Fruit fly (Drosophila melanogaster) whole organism, embryonic: Measurements from ENCODE around the gene rgn.

Source experiments
- Awh ChIP-seq: fragments of 200-800 bp; sonication (Bioruptor generic); IDR thresholded peaks from 2 replicates; pipeline ENCODE4, ENCODE4 v1.3.6; 2022; ENCODE audit warnings: missing biosample characterization, missing genetic modification characterization
- CG10462 ChIP-seq: fragments of 200-800 bp; sonication (Bioruptor generic); optimal IDR thresholded peaks from 2 replicates; lab custom pipeline; 2016; ENCODE audit warnings: missing biosample characterization, missing genetic modification characterization
- CG13624 ChIP-seq: fragments of 200-800 bp; sonication (Bioruptor generic); optimal IDR thresholded peaks from 2 replicates; lab custom pipeline; 2016; ENCODE audit warnings: missing biosample characterization, missing genetic modification characterization
- CG14965 ChIP-seq: fragments of 200-800 bp; sonication (Bioruptor generic); optimal IDR thresholded peaks from 2 replicates; lab custom pipeline; 2016; ENCODE audit warnings: missing biosample characterization, missing genetic modification characterization, borderline replicate concordance
- CG15601 ChIP-seq: fragments of 200-800 bp; sonication (Bioruptor generic); optimal IDR thresholded peaks from 3 replicates; lab custom pipeline; 2019; ENCODE audit warnings: missing biosample characterization, mild to moderate bottlenecking, missing genetic modification characterization, moderate library complexity
- CG2116 ChIP-seq: fragments of 200-800 bp; sonication (Bioruptor generic); optimal IDR thresholded peaks from 3 replicates; lab custom pipeline; 2018; ENCODE audit warnings: missing biosample characterization, mild to moderate bottlenecking, missing genetic modification characterization
- CG2199 ChIP-seq: fragments of 200-800 bp; sonication (Bioruptor generic); IDR thresholded peaks from 3 replicates; pipeline ENCODE4 v1.3.6; 2022; ENCODE audit warnings: missing biosample characterization, missing genetic modification characterization
- CG2678 ChIP-seq: fragments of 200-800 bp; sonication (Bioruptor generic); optimal IDR thresholded peaks from 3 replicates; lab custom pipeline; 2019; ENCODE audit warnings: missing biosample characterization, mild to moderate bottlenecking, missing genetic modification characterization, moderate library complexity
- CG6791 ChIP-seq: fragments of 200-800 bp; sonication (Bioruptor generic); IDR thresholded peaks from 3 replicates; pipeline ENCODE4 v1.3.6; 2022; ENCODE audit warnings: missing biosample characterization, missing genetic modification characterization; ENCODE audit not compliant: partially characterized antibody
- CG8281 ChIP-seq: fragments of 200-800 bp; sonication (Bioruptor generic); optimal IDR thresholded peaks from 2 replicates; lab custom pipeline; 2018; ENCODE audit warnings: missing biosample characterization, mild to moderate bottlenecking, missing genetic modification characterization, moderate library complexity
- CG8388 ChIP-seq: fragments of 200-800 bp; sonication (Bioruptor generic); optimal IDR thresholded peaks from 2 replicates; lab custom pipeline; 2019; ENCODE audit warnings: missing biosample characterization, mild to moderate bottlenecking, missing genetic modification characterization, moderate library complexity
- CG8478 ChIP-seq: fragments of >200 bp; optimal IDR thresholded peaks from 2 replicates; lab custom pipeline; 2018
- CG9609 ChIP-seq: fragments of 200-800 bp; sonication (Bioruptor generic); optimal IDR thresholded peaks from 3 replicates; lab custom pipeline; 2016; ENCODE audit warnings: missing biosample characterization, missing genetic modification characterization
- CG9932 ChIP-seq: fragments of 200-800 bp; sonication (Bioruptor generic); IDR thresholded peaks from 2 replicates; pipeline ENCODE4 v1.3.6; 2022; ENCODE audit warnings: missing biosample characterization, missing genetic modification characterization
- CHES-1-like ChIP-seq: fragments of 200-800 bp; sonication (Bioruptor generic); optimal IDR thresholded peaks from 2 replicates; lab custom pipeline; 2016; ENCODE audit warnings: missing biosample characterization, missing genetic modification characterization
- Dbx ChIP-seq: fragments of 200-800 bp; sonication (Bioruptor generic); IDR thresholded peaks from 3 replicates; pipeline ENCODE4 v1.3.6; 2022; ENCODE audit warnings: missing biosample characterization, missing genetic modification characterization
- Dp ChIP-seq: fragments of 200-800 bp; sonication (Bioruptor generic); optimal IDR thresholded peaks from 2 replicates; lab custom pipeline; 2018; ENCODE audit warnings: missing biosample characterization, mild to moderate bottlenecking, missing genetic modification characterization, moderate library complexity
- Elba2 ChIP-seq: fragments of 200-800 bp; sonication (Bioruptor generic); optimal IDR thresholded peaks from 3 replicates; lab custom pipeline; 2016; ENCODE audit warnings: missing biosample characterization, missing genetic modification characterization
- Ets97D ChIP-seq: fragments of 200-800 bp; sonication (Bioruptor generic); optimal IDR thresholded peaks from 3 replicates; lab custom pipeline; 2016; ENCODE audit warnings: missing biosample characterization, missing genetic modification characterization
- HLH54F ChIP-seq: fragments of 200-800 bp; sonication (Bioruptor generic); optimal IDR thresholded peaks from 3 replicates; lab custom pipeline; 2016; ENCODE audit warnings: missing biosample characterization, missing genetic modification characterization
- HmgD ChIP-seq: fragments of 200-800 bp; sonication (Bioruptor generic); optimal IDR thresholded peaks from 3 replicates; lab custom pipeline; 2016; ENCODE audit warnings: missing biosample characterization, missing genetic modification characterization
- Hr78 ChIP-seq, 2 experiments: fragments of 200-800 bp in 1 of 2; fragments of >200 bp in 1 of 2; sonication (Bioruptor generic) in 1 of 2; optimal IDR thresholded peaks; 2 replicates each; lab custom pipeline; 2017 to 2019; ENCODE audit warnings: missing biosample characterization in 2 of 2, missing genetic modification characterization in 2 of 2, mild to moderate bottlenecking in 1 of 2, moderate library complexity in 1 of 2
- Hsf ChIP-seq: fragments of 200-800 bp; sonication (Bioruptor generic); optimal IDR thresholded peaks from 3 replicates; lab custom pipeline; 2016; ENCODE audit warnings: missing biosample characterization, missing genetic modification characterization
- MESR4 ChIP-seq: fragments of 200-800 bp; sonication (Bioruptor generic); optimal IDR thresholded peaks from 2 replicates; lab custom pipeline; 2018; ENCODE audit warnings: missing biosample characterization, mild to moderate bottlenecking, missing genetic modification characterization, moderate library complexity
- Med ChIP-seq: fragments of 200-800 bp; sonication (Bioruptor generic); peaks from one replicate; lab custom pipeline; 2016; ENCODE audit warnings: missing biosample characterization, missing genetic modification characterization, mild to moderate bottlenecking, inconsistent platforms, moderate library complexity
- NC2α ChIP-seq: fragments of 200-800 bp; sonication (Bioruptor generic); optimal IDR thresholded peaks from 2 replicates; lab custom pipeline; 2016; ENCODE audit warnings: missing biosample characterization, missing genetic modification characterization
- Nf-YB ChIP-seq: fragments of 200-800 bp; sonication (Bioruptor generic); optimal IDR thresholded peaks from 3 replicates; lab custom pipeline; 2019; ENCODE audit warnings: missing biosample characterization, mild to moderate bottlenecking, missing genetic modification characterization, moderate library complexity
- Oaz ChIP-seq: fragments of 200-800 bp; sonication (Bioruptor generic); IDR thresholded peaks from 2 replicates; pipeline ENCODE4 v1.3.6; 2022; ENCODE audit warnings: missing biosample characterization, missing genetic modification characterization
- Stat92E ChIP-seq, 3 experiments: fragments of >200 bp in 2 of 3; fragments of 200-800 bp in 1 of 3; sonication (Bioruptor generic) in 1 of 3; optimal IDR thresholded peaks; 2 replicates each; lab custom pipeline; 2017 to 2019; ENCODE audit warnings: missing biosample characterization in 3 of 3, missing genetic modification characterization in 3 of 3, mild to moderate bottlenecking in 1 of 3, moderate library complexity in 1 of 3
- az2 ChIP-seq: fragments of 200-800 bp; sonication (Bioruptor generic); optimal IDR thresholded peaks from 3 replicates; lab custom pipeline; 2016; ENCODE audit warnings: missing biosample characterization, missing genetic modification characterization
- crol ChIP-seq: fragments of 200-800 bp; sonication (Bioruptor generic); IDR thresholded peaks from 2 replicates; pipeline ENCODE4 v1.3.6; 2022; ENCODE audit warnings: missing biosample characterization, missing genetic modification characterization
- dpn ChIP-seq, 2 experiments: fragments of 200-800 bp; sonication (Bioruptor generic); optimal IDR thresholded peaks; 3 replicates each; lab custom pipeline; 2016; ENCODE audit warnings: missing biosample characterization in 2 of 2, missing genetic modification characterization in 2 of 2
- esg ChIP-seq: fragments of 200-800 bp; sonication (Bioruptor generic); conservative IDR thresholded peaks from 2 replicates; pipeline ENCODE4 v1.3.6; 2022; ENCODE audit warnings: missing biosample characterization, missing genetic modification characterization
- fd102C ChIP-seq: fragments of 200-800 bp; sonication (Bioruptor generic); optimal IDR thresholded peaks from 2 replicates; lab custom pipeline; 2018; ENCODE audit warnings: missing biosample characterization, mild to moderate bottlenecking, missing genetic modification characterization, moderate library complexity
- her ChIP-seq: fragments of 200-800 bp; sonication (Bioruptor generic); optimal IDR thresholded peaks from 2 replicates; lab custom pipeline; 2016; ENCODE audit warnings: missing biosample characterization, missing genetic modification characterization
- hth ChIP-seq: fragments of >200 bp; optimal IDR thresholded peaks from 2 replicates; lab custom pipeline; 2017; ENCODE audit warnings: inconsistent platforms
- lbe ChIP-seq: fragments of 200-800 bp; sonication (Bioruptor generic); optimal IDR thresholded peaks from 2 replicates; lab custom pipeline; 2016; ENCODE audit warnings: missing biosample characterization, mild to moderate bottlenecking, missing genetic modification characterization
- oc ChIP-seq: fragments of 200-800 bp; sonication (Bioruptor generic); optimal IDR thresholded peaks from 2 replicates; lab custom pipeline; 2018; ENCODE audit warnings: missing biosample characterization, mild to moderate bottlenecking, missing genetic modification characterization, moderate library complexity
- sd ChIP-seq: fragments of 200-800 bp; sonication (Bioruptor generic); optimal IDR thresholded peaks from 3 replicates; lab custom pipeline; 2018; ENCODE audit warnings: missing biosample characterization, mild to moderate bottlenecking, missing genetic modification characterization, moderate library complexity
- sens ChIP-seq: fragments of 200-800 bp; sonication (Bioruptor generic); peaks from one replicate; lab custom pipeline; 2016; ENCODE audit warnings: missing biosample characterization, missing genetic modification characterization
- tin ChIP-seq: fragments of 200-800 bp; sonication (Bioruptor generic); optimal IDR thresholded peaks from 3 replicates; lab custom pipeline; 2016; ENCODE audit warnings: missing biosample characterization, missing genetic modification characterization
- tll ChIP-seq, 2 experiments: fragments of 200-800 bp in 1 of 2; fragments of >200 bp in 1 of 2; sonication (Bioruptor generic) in 1 of 2; optimal IDR thresholded peaks; 2 replicates each; lab custom pipeline; 2017 to 2019; ENCODE audit warnings: missing biosample characterization in 2 of 2, missing genetic modification characterization in 2 of 2, mild to moderate bottlenecking in 1 of 2, moderate library complexity in 1 of 2
- toy ChIP-seq: fragments of 200-800 bp; sonication (Bioruptor generic); IDR thresholded peaks from 2 replicates; pipeline ENCODE4 v1.3.6; 2022; ENCODE audit warnings: missing biosample characterization, missing genetic modification characterization
- twi ChIP-seq: fragments of 200-800 bp; optimal IDR thresholded peaks from 2 replicates; lab custom pipeline; 2019; ENCODE audit warnings: missing biosample characterization, mild to moderate bottlenecking, missing genetic modification characterization, moderate library complexity
- zen ChIP-seq: fragments of 200-800 bp; sonication (Bioruptor generic); optimal IDR thresholded peaks from 3 replicates; lab custom pipeline; 2018; ENCODE audit warnings: missing biosample characterization, mild to moderate bottlenecking, missing genetic modification characterization, moderate library complexity
- zfh2 ChIP-seq: fragments of 200-800 bp; sonication (Bioruptor generic); optimal IDR thresholded peaks from 2 replicates; lab custom pipeline; 2016; ENCODE audit warnings: missing biosample characterization, missing genetic modification characterization

Gene rgn

dm6 chr3L:21445704-21446103 is 63.4 kb downstream of the rgn start, which contains the start of gene Syx7 (continued):
- TF ChIP-seq sens (peak; percentile 81), Oaz (GFP tag; lab: Robert Waterston, UW) (no peak), Dbx (GFP tag; lab: Robert Waterston, UW) (0 out of 3 replicates have a peak, but pooled peaks have one; percentile 28), oc (tag; lab: Kevin White, UChicago) (no peak), CG6791 (GFP tag; lab: Robert Waterston, UW) (0 out of 3 replicates have a peak, but pooled peaks have one; percentile 5), CG13624 (GFP tag; lab: Kevin White, UChicago) (peak; percentile 49), Dp (GFP tag; lab: Kevin White, UChicago) (peak; percentile 100), CG9932 (GFP tag; lab: Robert Waterston, UW) (peak; percentile 39; the same call in 1 of the 2 replicates), Hsf (GFP tag; lab: Kevin White, UChicago) (peak; percentile 25), tin (GFP tag; lab: Kevin White, UChicago) (peak; percentile 32), MESR4 (GFP tag; lab: Kevin White, UChicago) (peak; percentile 82), zfh2 (GFP tag; lab: Kevin White, UChicago) (peak; percentile 25), CG15601 (tag; lab: Kevin White, UChicago) (peak; percentile 24), toy (GFP tag; lab: Robert Waterston, UW) (no peak), CG10462 (GFP tag; lab: Kevin White, UChicago) (no peak), CHES-1-like (GFP tag; lab: Kevin White, UChicago) (peak; percentile 63), crol (GFP tag; lab: Robert Waterston, UW) (no peak), az2 (no peak), CG9609 (GFP tag; lab: Kevin White, UChicago) (peak; percentile 38), sd (tag; lab: Kevin White, UChicago) (peak; percentile 93), Med (peak; percentile 94), CG2116 (GFP tag; lab: Kevin White, UChicago) (peak; percentile 75), Nf-YB (GFP tag; lab: Kevin White, UChicago) (peak; percentile 17), her (GFP tag; lab: Kevin White, UChicago) (peak; percentile 60), Elba2 (GFP tag; lab: Kevin White, UChicago) (peak; percentile 77), Stat92E (GFP tag; optimal IDR thresholded peaks at IDR 0.05; lab: Kevin White, UChicago) (peak in 1 of 3 experiments; percentile 1), hth (lab: Kevin White, UChicago) (no peak), Hr78 (GFP tag; optimal IDR thresholded peaks at IDR 0.05; lab: Kevin White, UChicago) (no peak), dpn (GFP tag; optimal IDR thresholded peaks at IDR 0.05; lab: Kevin White, UChicago) (peak; percentile 33 to 38), Awh (GFP tag; lab: Robert Waterston, UW) (no peak), Ets97D (peak; percentile 63), CG8478 (lab: Kevin White, UChicago) (no peak), lbe (GFP tag; lab: Kevin White, UChicago) (peak; percentile 38), HmgD (GFP tag; lab: Kevin White, UChicago) (peak; percentile 42), CG8281 (no peak), esg (no peak), CG8388 (GFP tag; lab: Kevin White, UChicago) (no peak), HLH54F (GFP tag; lab: Kevin White, UChicago) (peak; percentile 26)

dm6 chr3L:21449336-21449735 is 67.0 kb downstream of the rgn start:
- TF ChIP-seq CG14965 (GFP tag; lab: Kevin White, UChicago) (no peak), NC2α (GFP tag; lab: Kevin White, UChicago) (no peak), CG2199 (GFP tag; lab: Robert Waterston, UW) (0 out of 3 replicates have a peak, but pooled peaks have one; percentile 20), tll (GFP tag; optimal IDR thresholded peaks at IDR 0.05; lab: Kevin White, UChicago) (peak in 1 of 2 experiments; percentile 98), Med (peak; percentile 19), zen (tag; lab: Kevin White, UChicago) (peak; percentile 14), CG2678 (no peak), twi (tag; lab: Kevin White, UChicago) (peak; percentile 6), fd102C (GFP tag; lab: Kevin White, UChicago) (peak; percentile 29)
- TF ChIP-seq, all 482 proteins: peak for 6
